Fruit fly (Drosophila melanogaster) whole organism, embryonic: ENCODE data around the gene Kaz1-ORFB.

Experiments used
- Ada2b ChIP-seq: fragments of 200-800 bp; sonication (Bioruptor generic); IDR thresholded peaks from 2 replicates; pipeline ENCODE4 v1.3.6; 2022; ENCODE audit warnings: missing biosample characterization, missing genetic modification characterization
- Atf-2 ChIP-seq: fragments of 200-800 bp; sonication (Bioruptor generic); optimal IDR thresholded peaks from 2 replicates; lab custom pipeline; 2016; ENCODE audit warnings: missing biosample characterization, missing genetic modification characterization
- Atf6 ChIP-seq: fragments of 200-800 bp; sonication (Bioruptor generic); IDR thresholded peaks from 2 replicates; pipeline ENCODE4 v1.3.6; 2022; ENCODE audit warnings: missing biosample characterization, missing genetic modification characterization
- CG11085 ChIP-seq: fragments of 200-800 bp; sonication (Bioruptor generic); IDR thresholded peaks from 2 replicates; pipeline ENCODE4 v1.3.6; 2022; ENCODE audit warnings: missing biosample characterization, missing genetic modification characterization
- CG12236 ChIP-seq: fragments of 200-800 bp; sonication (Bioruptor generic); optimal IDR thresholded peaks from 2 replicates; lab custom pipeline; 2016; ENCODE audit warnings: missing biosample characterization, missing genetic modification characterization
- CG12391 ChIP-seq: fragments of 200-800 bp; sonication (Bioruptor generic); optimal IDR thresholded peaks from 3 replicates; lab custom pipeline; 2018; ENCODE audit warnings: missing biosample characterization, mild to moderate bottlenecking, missing genetic modification characterization, moderate library complexity
- CG13624 ChIP-seq: fragments of 200-800 bp; sonication (Bioruptor generic); optimal IDR thresholded peaks from 2 replicates; lab custom pipeline; 2016; ENCODE audit warnings: missing biosample characterization, missing genetic modification characterization
- CG14965 ChIP-seq: fragments of 200-800 bp; sonication (Bioruptor generic); optimal IDR thresholded peaks from 2 replicates; lab custom pipeline; 2016; ENCODE audit warnings: missing biosample characterization, missing genetic modification characterization, borderline replicate concordance
- CG15073 ChIP-seq: fragments of 200-800 bp; sonication (Bioruptor generic); optimal IDR thresholded peaks from 2 replicates; lab custom pipeline; 2016; ENCODE audit warnings: missing biosample characterization, missing genetic modification characterization
- CG15269 ChIP-seq: fragments of 200-800 bp; sonication (Bioruptor generic); optimal IDR thresholded peaks from 2 replicates; lab custom pipeline; 2018; ENCODE audit warnings: missing biosample characterization, mild to moderate bottlenecking, missing genetic modification characterization, moderate library complexity
- CG1529 ChIP-seq: fragments of 200-800 bp; sonication (Bioruptor generic); optimal IDR thresholded peaks from 3 replicates; lab custom pipeline; 2018; ENCODE audit warnings: missing biosample characterization, missing genetic modification characterization
- CG1603 ChIP-seq: fragments of 200-800 bp; sonication (Bioruptor generic); optimal IDR thresholded peaks from 2 replicates; lab custom pipeline; 2019; ENCODE audit warnings: missing biosample characterization, mild to moderate bottlenecking, missing genetic modification characterization, moderate library complexity
- CG17385 ChIP-seq: fragments of 200-800 bp; sonication (Bioruptor generic); optimal IDR thresholded peaks from 3 replicates; lab custom pipeline; 2018; ENCODE audit warnings: missing biosample characterization, mild to moderate bottlenecking, missing genetic modification characterization
- CG17568 ChIP-seq: fragments of 200-800 bp; sonication (Bioruptor generic); optimal IDR thresholded peaks from 2 replicates; lab custom pipeline; 2018; ENCODE audit warnings: missing biosample characterization, mild to moderate bottlenecking, missing genetic modification characterization, moderate library complexity
- CG17829 ChIP-seq: fragments of 200-800 bp; optimal IDR thresholded peaks from 2 replicates; lab custom pipeline; 2019; ENCODE audit warnings: missing biosample characterization, mild to moderate bottlenecking, missing genetic modification characterization, moderate library complexity
- CG18011 ChIP-seq: fragments of 200-800 bp; sonication (Bioruptor generic); optimal IDR thresholded peaks from 2 replicates; lab custom pipeline; 2017; ENCODE audit warnings: missing biosample characterization, missing genetic modification characterization, mild to moderate bottlenecking, moderate library complexity, missing genotype
- CG18764 ChIP-seq: fragments of 200-800 bp; sonication (Bioruptor generic); optimal IDR thresholded peaks from 3 replicates; lab custom pipeline; 2016; ENCODE audit warnings: missing biosample characterization, missing genetic modification characterization
- CG2889 ChIP-seq: fragments of 200-800 bp; sonication (Bioruptor generic); IDR thresholded peaks from 3 replicates; pipeline ENCODE4 v1.3.6; 2022; ENCODE audit warnings: missing biosample characterization, missing genetic modification characterization
- CG3281 ChIP-seq: fragments of 200-800 bp; sonication (Bioruptor generic); optimal IDR thresholded peaks from 3 replicates; lab custom pipeline; 2017; ENCODE audit warnings: missing biosample characterization, mild to moderate bottlenecking, missing genetic modification characterization
- CG34224 ChIP-seq: fragments of 200-800 bp; sonication (Bioruptor generic); IDR thresholded peaks from 3 replicates; pipeline ENCODE4 v1.3.6; 2022; ENCODE audit warnings: missing biosample characterization, missing genetic modification characterization; ENCODE audit not compliant: partially characterized antibody
- CG5180 ChIP-seq: fragments of 200-800 bp; sonication (Bioruptor generic); optimal IDR thresholded peaks from 3 replicates; lab custom pipeline; 2017; ENCODE audit warnings: missing biosample characterization, missing genetic modification characterization, mild to moderate bottlenecking, moderate library complexity, missing genetic modification reagents
- CG8089 ChIP-seq: fragments of 200-800 bp; sonication (Bioruptor generic); optimal IDR thresholded peaks from 3 replicates; lab custom pipeline; 2016; ENCODE audit warnings: missing biosample characterization, missing genetic modification characterization
- CG9437 ChIP-seq: fragments of 200-800 bp; sonication (Bioruptor generic); optimal IDR thresholded peaks from 2 replicates; lab custom pipeline; 2018; ENCODE audit warnings: missing biosample characterization, mild to moderate bottlenecking, missing genetic modification characterization
- CG9609 ChIP-seq: fragments of 200-800 bp; sonication (Bioruptor generic); optimal IDR thresholded peaks from 3 replicates; lab custom pipeline; 2016; ENCODE audit warnings: missing biosample characterization, missing genetic modification characterization
- CHES-1-like ChIP-seq: fragments of 200-800 bp; sonication (Bioruptor generic); optimal IDR thresholded peaks from 2 replicates; lab custom pipeline; 2016; ENCODE audit warnings: missing biosample characterization, missing genetic modification characterization
- Camta ChIP-seq: fragments of 200-800 bp; sonication (Bioruptor generic); optimal IDR thresholded peaks from 2 replicates; lab custom pipeline; 2016; ENCODE audit warnings: missing biosample characterization, missing genetic modification characterization
- Elba2 ChIP-seq: fragments of 200-800 bp; sonication (Bioruptor generic); optimal IDR thresholded peaks from 3 replicates; lab custom pipeline; 2016; ENCODE audit warnings: missing biosample characterization, missing genetic modification characterization
- Fer3 ChIP-seq: fragments of 200-800 bp; sonication (Bioruptor generic); optimal IDR thresholded peaks from 2 replicates; lab custom pipeline; 2018; ENCODE audit warnings: missing biosample characterization, mild to moderate bottlenecking, missing genetic modification characterization, moderate library complexity
- Hand ChIP-seq: fragments of 200-800 bp; sonication (Bioruptor generic); optimal IDR thresholded peaks from 2 replicates; lab custom pipeline; 2017; ENCODE audit warnings: mild to moderate bottlenecking, missing biosample characterization, missing genetic modification reagents, missing genetic modification characterization
- Med ChIP-seq: fragments of 200-800 bp; sonication (Bioruptor generic); peaks from one replicate; lab custom pipeline; 2016; ENCODE audit warnings: missing biosample characterization, missing genetic modification characterization, mild to moderate bottlenecking, inconsistent platforms, moderate library complexity
- Nf-YC ChIP-seq: fragments of 200-800 bp; optimal IDR thresholded peaks from 3 replicates; lab custom pipeline; 2019; ENCODE audit warnings: missing biosample characterization, mild to moderate bottlenecking, missing genetic modification characterization, moderate library complexity
- Pdp1 ChIP-seq, 2 experiments: fragments of 200-800 bp; sonication (Bioruptor generic); optimal IDR thresholded peaks; 3 replicates each; lab custom pipeline; 2016; ENCODE audit warnings: missing biosample characterization in 2 of 2, missing genetic modification characterization in 2 of 2, mild to moderate bottlenecking in 1 of 2, moderate library complexity in 1 of 2
- Side ChIP-seq: fragments of 200-800 bp; sonication (Bioruptor generic); optimal IDR thresholded peaks from 2 replicates; lab custom pipeline; 2016; ENCODE audit warnings: missing biosample characterization, missing genetic modification characterization
- Sry-β ChIP-seq: fragments of 200-800 bp; sonication (Bioruptor generic); optimal IDR thresholded peaks from 2 replicates; lab custom pipeline; 2018; ENCODE audit warnings: missing biosample characterization, mild to moderate bottlenecking, missing genetic modification characterization, moderate library complexity
- YL-1 ChIP-seq: fragments of 200-800 bp; sonication (Bioruptor generic); optimal IDR thresholded peaks from 3 replicates; lab custom pipeline; 2017; ENCODE audit warnings: missing biosample characterization, mild to moderate bottlenecking, missing genetic modification characterization
- btn ChIP-seq: fragments of 200-800 bp; sonication (Bioruptor generic); optimal IDR thresholded peaks from 2 replicates; lab custom pipeline; 2016; ENCODE audit warnings: missing biosample characterization, missing genetic modification characterization
- cg ChIP-seq: fragments of 200-800 bp; sonication (Bioruptor generic); optimal IDR thresholded peaks from 3 replicates; lab custom pipeline; 2019; ENCODE audit warnings: missing biosample characterization, mild to moderate bottlenecking, missing genetic modification characterization, moderate library complexity
- danr ChIP-seq: fragments of 200-800 bp; sonication (Bioruptor generic); IDR thresholded peaks from 2 replicates; pipeline ENCODE4 v1.3.6; 2022; ENCODE audit warnings: missing biosample characterization, missing genetic modification characterization
- dmrt11E ChIP-seq: fragments of 200-800 bp; sonication (Bioruptor generic); optimal IDR thresholded peaks from 3 replicates; lab custom pipeline; 2018; ENCODE audit warnings: missing biosample characterization, mild to moderate bottlenecking, missing genetic modification characterization, moderate library complexity
- ewg ChIP-seq: fragments of 200-800 bp; sonication (Bioruptor generic); optimal IDR thresholded peaks from 3 replicates; lab custom pipeline; 2017; ENCODE audit warnings: mild to moderate bottlenecking, missing biosample characterization, missing genetic modification reagents, missing genetic modification characterization
- hbn ChIP-seq: fragments of 200-800 bp; sonication (Bioruptor generic); IDR thresholded peaks from 2 replicates; pipeline ENCODE4 v1.3.6; 2022; ENCODE audit warnings: missing biosample characterization, missing genetic modification characterization; ENCODE audit not compliant: partially characterized antibody
- lab ChIP-seq: fragments of 200-800 bp; sonication (Bioruptor generic); optimal IDR thresholded peaks from 3 replicates; lab custom pipeline; 2017; ENCODE audit warnings: missing biosample characterization, missing genetic modification characterization, mild to moderate bottlenecking, moderate library complexity, missing genetic modification reagents
- pzg ChIP-seq: fragments of 200-800 bp; sonication (Bioruptor generic); optimal IDR thresholded peaks from 3 replicates; lab custom pipeline; 2018; ENCODE audit warnings: missing biosample characterization, mild to moderate bottlenecking, missing genetic modification characterization, moderate library complexity
- rib ChIP-seq: fragments of 200-800 bp; sonication (Bioruptor generic); IDR thresholded peaks from 2 replicates; pipeline ENCODE4 v1.3.6; 2022; ENCODE audit warnings: missing biosample characterization, missing genetic modification characterization
- sens ChIP-seq: fragments of 200-800 bp; sonication (Bioruptor generic); peaks from one replicate; lab custom pipeline; 2016; ENCODE audit warnings: missing biosample characterization, missing genetic modification characterization
- shn ChIP-seq: fragments of 200-800 bp; sonication (Bioruptor generic); optimal IDR thresholded peaks from 3 replicates; lab custom pipeline; 2016; ENCODE audit warnings: missing biosample characterization, missing genetic modification characterization
- slbo ChIP-seq: fragments of 200-800 bp; sonication (Bioruptor generic); IDR thresholded peaks from 2 replicates; pipeline ENCODE4 v1.3.6; 2022; ENCODE audit warnings: missing biosample characterization, missing genetic modification characterization
- sob ChIP-seq: fragments of 200-800 bp; sonication (Bioruptor generic); IDR thresholded peaks from 2 replicates; pipeline ENCODE4 v1.3.6; 2022; ENCODE audit warnings: missing biosample characterization, missing genetic modification characterization
- ttk ChIP-seq: fragments of 200-800 bp; sonication (Bioruptor generic); IDR thresholded peaks from 2 replicates; pipeline ENCODE4 v2.1.2; 2022; ENCODE audit warnings: missing biosample characterization, missing genetic modification characterization
- zf30C ChIP-seq: fragments of 200-800 bp; sonication (Bioruptor generic); optimal IDR thresholded peaks from 3 replicates; lab custom pipeline; 2018; ENCODE audit warnings: missing biosample characterization, mild to moderate bottlenecking, missing genetic modification characterization

Kaz1-ORFB gene

DNA sequence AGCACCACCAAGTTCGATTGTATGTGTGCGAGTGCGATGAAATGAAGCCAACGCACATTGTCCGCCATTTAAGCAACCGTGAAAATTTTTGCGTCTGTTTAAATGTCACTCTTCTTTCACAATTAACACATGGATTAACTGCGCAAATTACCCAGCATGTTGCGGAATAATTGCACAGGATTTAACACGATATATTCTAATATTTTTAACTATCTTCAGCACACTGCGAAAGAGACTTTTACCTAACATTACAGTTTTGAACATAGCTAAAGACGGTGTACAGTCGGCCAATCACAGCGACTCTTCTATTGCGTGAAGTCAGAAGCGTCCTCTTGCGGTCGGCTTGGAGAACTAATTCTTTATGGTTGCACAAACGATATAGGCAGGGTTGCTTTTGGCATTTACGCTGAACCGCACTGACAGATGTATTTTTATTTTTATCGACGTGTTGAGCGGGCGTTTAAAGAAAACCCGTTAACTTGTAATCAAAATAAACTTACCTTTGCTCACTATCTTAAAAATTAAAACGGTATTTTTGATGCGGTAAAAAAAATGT is 30.3 kb downstream of the Kaz1-ORFB start (continued):
- TF ChIP-seq dmrt11E (tag; lab: Kevin White, UChicago), result peak; percentile 23
- peak; percentile 11 for TF ChIP-seq shn
- TF ChIP-seq CG5180, result peak; percentile 85
- no peak for TF ChIP-seq CG18011 (GFP tag; lab: Kevin White, UChicago)
- no peak for TF ChIP-seq CG14965
- TF ChIP-seq Camta (GFP tag; lab: Kevin White, UChicago), result peak; percentile 72
- TF ChIP-seq CG3281 (GFP tag; lab: Kevin White, UChicago), result peak; percentile 31
- no peak for TF ChIP-seq CG15073
- no peak for TF ChIP-seq lab (GFP tag; lab: Kevin White, UChicago)
- TF ChIP-seq Ada2b (GFP tag; lab: Robert Waterston, UW), result peak; percentile 22; the same call in 1 of the 2 replicates
- TF ChIP-seq hbn (GFP tag; lab: Robert Waterston, UW), result peak; percentile 26; the same call in 1 of the 2 replicates
- no peak for TF ChIP-seq Sry-β (GFP tag; lab: Kevin White, UChicago)
- peak; percentile 54 for TF ChIP-seq Side
- peak; percentile 69 for TF ChIP-seq slbo
- peak; percentile 85 for TF ChIP-seq cg
- no peak for TF ChIP-seq CG17568 (GFP tag; lab: Kevin White, UChicago)
- no peak for TF ChIP-seq btn (GFP tag; lab: Kevin White, UChicago)
- TF ChIP-seq Atf-2 (GFP tag; lab: Kevin White, UChicago), result peak; percentile 50
- peak; percentile 77 for TF ChIP-seq CG13624 (GFP tag; lab: Kevin White, UChicago)
- no peak for TF ChIP-seq Fer3
- TF ChIP-seq CG34224 (GFP tag; lab: Robert Waterston, UW), result no peak; the same call in 2 of the 3 replicates
- peak; percentile 92 for TF ChIP-seq pzg (GFP tag; lab: Kevin White, UChicago)
- peak; percentile 94 for TF ChIP-seq Med (GFP tag; lab: Kevin White, UChicago)
- peak; percentile 49 for TF ChIP-seq CG17829 (tag; lab: Kevin White, UChicago)
- no peak for TF ChIP-seq ttk (GFP tag; lab: Robert Waterston, UW)
- no peak for TF ChIP-seq CG15269 (tag; lab: Kevin White, UChicago)
- peak; percentile 100 for TF ChIP-seq Nf-YC (tag; lab: Kevin White, UChicago)
- peak; percentile 47 for TF ChIP-seq CG18764 (GFP tag; lab: Kevin White, UChicago)
- no peak for TF ChIP-seq CG17385
- no peak for TF ChIP-seq Hand
- TF ChIP-seq CG9437, result peak; percentile 58
- TF ChIP-seq Pdp1 (GFP tag; optimal IDR thresholded peaks at IDR 0.05; lab: Kevin White, UChicago), result peak; percentile 29 to 88
- peak; percentile 52; the same call in 1 of the 2 replicates for TF ChIP-seq rib (GFP tag; lab: Robert Waterston, UW)
- TF ChIP-seq CG9609 (GFP tag; lab: Kevin White, UChicago), result peak; percentile 54
- TF ChIP-seq sens, result peak; percentile 79
- TF ChIP-seq danr (GFP tag; lab: Robert Waterston, UW), result no peak
- peak; percentile 1 for TF ChIP-seq CG8089 (GFP tag; lab: Kevin White, UChicago)
- TF ChIP-seq CG12236 (GFP tag; lab: Kevin White, UChicago), result no peak
- TF ChIP-seq ewg (GFP tag; lab: Kevin White, UChicago), result no peak
- TF ChIP-seq CG1603, result peak; percentile 77
- TF ChIP-seq YL-1, result peak; percentile 91
- TF ChIP-seq CG11085 (GFP tag; lab: Robert Waterston, UW), result peak; percentile 17; the same call in 1 of the 2 replicates
- peak; percentile 50 for TF ChIP-seq CHES-1-like (GFP tag; lab: Kevin White, UChicago)
- no peak for TF ChIP-seq CG12391 (tag; lab: Kevin White, UChicago)
- TF ChIP-seq zf30C (GFP tag; lab: Kevin White, UChicago), result no peak
- no peak for TF ChIP-seq CG2889 (GFP tag; lab: Robert Waterston, UW)
- 0 out of 2 replicates have a peak, but pooled peaks have one; percentile 42 for TF ChIP-seq sob (GFP tag; lab: Robert Waterston, UW)
- no peak for TF ChIP-seq Atf6 (GFP tag; lab: Robert Waterston, UW)
- TF ChIP-seq CG1529 (GFP tag; lab: Kevin White, UChicago), result no peak
- no peak for TF ChIP-seq Elba2 (GFP tag; lab: Kevin White, UChicago)
